Fruit fly (Drosophila melanogaster) whole organism, wandering third instar larva: ENCODE data around the gene CG1275.
A peak's percentile ranks its signal among the peaks of the same experiment; 100 is the strongest.

Experiments
- Abd-B ChIP-seq: fragments of >200 bp; optimal IDR thresholded peaks from 2 replicates; lab custom pipeline; 2017; ENCODE audit warnings: missing biosample characterization, missing genetic modification characterization
- CG32264 ChIP-seq: fragments of 200-800 bp; sonication (Bioruptor generic); optimal IDR thresholded peaks from 2 replicates; lab custom pipeline; 2016; ENCODE audit warnings: missing biosample characterization, missing genetic modification characterization
- CG9705 ChIP-seq: fragments of 200-800 bp; sonication (Bioruptor generic); optimal IDR thresholded peaks from 2 replicates; lab custom pipeline; 2018; ENCODE audit warnings: missing biosample characterization, mild to moderate bottlenecking, missing genetic modification characterization
- CrebA ChIP-seq: fragments of 200-800 bp; sonication (Bioruptor generic); optimal IDR thresholded peaks from 2 replicates; lab custom pipeline; 2016; ENCODE audit warnings: missing biosample characterization, mild to moderate bottlenecking, missing genetic modification characterization, borderline replicate concordance
- Dfd ChIP-seq: fragments of >200 bp; optimal IDR thresholded peaks from 2 replicates; lab custom pipeline; 2017; ENCODE audit warnings: missing biosample characterization, missing genetic modification characterization
- Dif ChIP-seq: fragments of 200-275, 200-300 bp; sonication (Bioruptor generic); optimal IDR thresholded peaks from 2 replicates; lab custom pipeline; 2018; ENCODE audit warnings: missing biosample characterization, missing genetic modification characterization; ENCODE audit not compliant: partially characterized antibody
- GATAd ChIP-seq: sonication (Bioruptor generic); optimal IDR thresholded peaks from 2 replicates; lab custom pipeline; 2016; ENCODE audit warnings: missing biosample characterization, missing genetic modification characterization
- HLH106 ChIP-seq: fragments of 200-800 bp; optimal IDR thresholded peaks from 3 replicates; lab custom pipeline; 2019; ENCODE audit warnings: missing biosample characterization, mild to moderate bottlenecking, missing genetic modification characterization, moderate library complexity
- Hnf4 ChIP-seq: fragments of 200-800 bp; sonication (Bioruptor generic); optimal IDR thresholded peaks from 2 replicates; lab custom pipeline; 2016; ENCODE audit warnings: missing biosample characterization, mild to moderate bottlenecking, missing genetic modification characterization
- Hr78 ChIP-seq: fragments of >200 bp; optimal IDR thresholded peaks from 2 replicates; lab custom pipeline; 2017; ENCODE audit warnings: missing biosample characterization, missing genetic modification characterization
- Hr83 ChIP-seq: fragments of 200-300 bp; sonication (Bioruptor generic); optimal IDR thresholded peaks from 2 replicates; lab custom pipeline; 2016; ENCODE audit warnings: missing biosample characterization, mild to moderate bottlenecking, missing genetic modification characterization, moderate library complexity; ENCODE audit not compliant: poor library complexity, severe bottlenecking
- Jra ChIP-seq: sonication (Bioruptor generic); optimal IDR thresholded peaks from 2 replicates; lab custom pipeline; 2016; ENCODE audit warnings: missing biosample characterization, missing genetic modification characterization
- Mio ChIP-seq: sonication (Bioruptor generic); optimal IDR thresholded peaks from 2 replicates; lab custom pipeline; 2016; ENCODE audit warnings: missing biosample characterization, missing genetic modification characterization
- Myc ChIP-seq: fragments of >200 bp; optimal IDR thresholded peaks from 2 replicates; lab custom pipeline; 2017
- N ChIP-seq: fragments of >200 bp; optimal IDR thresholded peaks from 2 replicates; lab custom pipeline; 2018; ENCODE audit warnings: missing biosample characterization, missing external identifiers, missing genetic modification characterization
- OdsH ChIP-seq: fragments of 200-800 bp; sonication (Bioruptor generic); optimal IDR thresholded peaks from 2 replicates; lab custom pipeline; 2016; ENCODE audit warnings: missing biosample characterization, mild to moderate bottlenecking, missing genetic modification characterization
- Rel ChIP-seq, 2 experiments: fragments of 200-800 bp; sonication (Bioruptor generic) in 1 of 2; optimal IDR thresholded peaks; 2 replicates in 1 of 2; 3 replicates in 1 of 2; lab custom pipeline; 2016 to 2019; ENCODE audit warnings: mild to moderate bottlenecking in 2 of 2, missing biosample characterization in 2 of 2, missing genetic modification characterization in 2 of 2, moderate library complexity in 1 of 2
- Vsx2 ChIP-seq: fragments of 200-300, 225-300 bp; sonication (Bioruptor generic); optimal IDR thresholded peaks from 2 replicates; lab custom pipeline; 2018; ENCODE audit warnings: missing biosample characterization, missing genetic modification characterization; ENCODE audit not compliant: partially characterized antibody
- br ChIP-seq: fragments of 200-800 bp; sonication (Bioruptor generic); optimal IDR thresholded peaks from 2 replicates; lab custom pipeline; 2016; ENCODE audit warnings: missing biosample characterization, missing genetic modification characterization
- brk ChIP-seq: fragments of 200-800 bp; sonication (Bioruptor generic); optimal IDR thresholded peaks from 2 replicates; lab custom pipeline; 2016; ENCODE audit warnings: missing biosample characterization, mild to moderate bottlenecking, missing genetic modification characterization
- dl ChIP-seq, 2 experiments: fragments of 175-275, 200-275 bp in 1 of 2; fragments of 200-275 bp in 1 of 2; sonication (Bioruptor generic); optimal IDR thresholded peaks; lab custom pipeline; 2018; ENCODE audit warnings: mild to moderate bottlenecking in 2 of 2, missing biosample characterization in 2 of 2, missing genetic modification characterization in 2 of 2, moderate library complexity in 2 of 2; ENCODE audit not compliant: partially characterized antibody in 2 of 2, insufficient read depth in 1 of 2
- dmrt93B ChIP-seq: fragments of 200-800 bp; sonication (Bioruptor generic); optimal IDR thresholded peaks from 2 replicates; lab custom pipeline; 2018; ENCODE audit warnings: missing biosample characterization, mild to moderate bottlenecking, missing genetic modification characterization
- dsf ChIP-seq: sonication (Bioruptor generic); optimal IDR thresholded peaks from 2 replicates; lab custom pipeline; 2016; ENCODE audit warnings: missing biosample characterization, missing genetic modification characterization, borderline replicate concordance
- ey ChIP-seq: fragments of 200-800 bp; sonication (Bioruptor generic); optimal IDR thresholded peaks from 2 replicates; lab custom pipeline; 2016; ENCODE audit warnings: missing biosample characterization, missing genetic modification characterization
- foxo ChIP-seq, 2 experiments: fragments of 200-800 bp; sonication (Bioruptor generic); optimal IDR thresholded peaks; 2 replicates in 1 of 2; 3 replicates in 1 of 2; lab custom pipeline; 2016 to 2017; ENCODE audit warnings: missing biosample characterization in 2 of 2, missing genetic modification characterization in 2 of 2
- fru ChIP-seq: fragments of 200-800 bp; sonication (Bioruptor generic); optimal IDR thresholded peaks from 3 replicates; lab custom pipeline; 2016; ENCODE audit warnings: missing biosample characterization, mild to moderate bottlenecking, missing genetic modification characterization
- h ChIP-seq: fragments of 200-800 bp; sonication (Bioruptor generic); optimal IDR thresholded peaks from 3 replicates; lab custom pipeline; 2016; ENCODE audit warnings: missing biosample characterization, mild to moderate bottlenecking, missing genetic modification characterization
- jim ChIP-seq: fragments of 175-275, 200-325 bp; sonication (Bioruptor generic); optimal IDR thresholded peaks from 2 replicates; lab custom pipeline; 2016; ENCODE audit warnings: missing biosample characterization, mild to moderate bottlenecking, missing genetic modification characterization
- lola ChIP-seq: fragments of >200 bp; optimal IDR thresholded peaks from 2 replicates; lab custom pipeline; 2017; ENCODE audit warnings: missing biosample characterization, missing genetic modification characterization
- psq ChIP-seq: fragments of 200-800 bp; sonication (Bioruptor generic); optimal IDR thresholded peaks from 3 replicates; lab custom pipeline; 2017; ENCODE audit warnings: missing biosample characterization, mild to moderate bottlenecking, missing genetic modification characterization, moderate library complexity
- rgr ChIP-seq: fragments of 200-800 bp; sonication (Bioruptor generic); optimal IDR thresholded peaks from 3 replicates; lab custom pipeline; 2016; ENCODE audit warnings: missing biosample characterization, mild to moderate bottlenecking, missing genetic modification characterization
- sage ChIP-seq: fragments of 200-800 bp; sonication (Bioruptor generic); optimal IDR thresholded peaks from 2 replicates; lab custom pipeline; 2016; ENCODE audit warnings: missing biosample characterization, mild to moderate bottlenecking, missing genetic modification characterization
- sv ChIP-seq: fragments of 200-800 bp; sonication (Bioruptor generic); optimal IDR thresholded peaks from 3 replicates; lab custom pipeline; 2016; ENCODE audit warnings: missing biosample characterization, missing genetic modification characterization
- tai ChIP-seq: sonication (Bioruptor generic); optimal IDR thresholded peaks from 2 replicates; lab custom pipeline; 2016; ENCODE audit warnings: missing biosample characterization, missing genetic modification characterization
- usp ChIP-seq: fragments of >200 bp; optimal IDR thresholded peaks from 2 replicates; lab custom pipeline; 2017; ENCODE audit warnings: missing biosample characterization, missing genetic modification characterization
- woc ChIP-seq: sonication (Bioruptor generic); optimal IDR thresholded peaks from 2 replicates; lab custom pipeline; 2016; ENCODE audit warnings: missing biosample characterization, mild to moderate bottlenecking, missing genetic modification characterization

The CG1275 gene

dm6 chr3L:2237543-2238233 is 19.5 kb downstream of the CG1275 start, which contains the start of gene ACXD:
TSS of gene ACXD (plus strand) at chr3L:2237608.
- no peak for TF ChIP-seq sv
- peak; percentile 27 for TF ChIP-seq Hr83
- no peak for TF ChIP-seq Rel (GFP tag; optimal IDR thresholded peaks at IDR 0.05; lab: Kevin White, UChicago)
- peak; percentile 85 for TF ChIP-seq Rel (tag; optimal IDR thresholded peaks at IDR 0.05; lab: Kevin White, UChicago)
- TF ChIP-seq Jra (GFP tag; lab: Kevin White, UChicago): no peak
- no peak for TF ChIP-seq GATAd (GFP tag; lab: Kevin White, UChicago)
- peak; percentile 58 for TF ChIP-seq h (GFP tag; lab: Kevin White, UChicago)
- no peak for TF ChIP-seq br
- TF ChIP-seq Dif (GFP tag; lab: Kevin White, UChicago): peak; percentile 26
- no peak for TF ChIP-seq CG32264 (GFP tag; lab: Kevin White, UChicago)
- TF ChIP-seq OdsH: no peak
- TF ChIP-seq lola (GFP tag; lab: Kevin White, UChicago): no peak
- no peak for TF ChIP-seq Dfd (GFP tag; lab: Kevin White, UChicago)
- TF ChIP-seq CG9705 (GFP tag; lab: Kevin White, UChicago): no peak
- no peak for TF ChIP-seq Myc (lab: Kevin White, UChicago)
- TF ChIP-seq Abd-B (GFP tag; lab: Kevin White, UChicago): no peak
- no peak for TF ChIP-seq Hr78
- TF ChIP-seq N (GFP tag; lab: Kevin White, UChicago): no peak
- no peak for TF ChIP-seq HLH106 (tag; lab: Kevin White, UChicago)
- TF ChIP-seq dl (GFP tag; optimal IDR thresholded peaks at IDR 0.05; lab: Kevin White, UChicago; ENCODE audit: insufficient read depth in 1 of 2, partially characterized antibody in 2 of 2): no peak
- no peak for TF ChIP-seq tai (GFP tag; lab: Kevin White, UChicago)
- no peak for TF ChIP-seq usp (GFP tag; lab: Kevin White, UChicago)
- no peak for TF ChIP-seq ey (GFP tag; lab: Kevin White, UChicago)
- TF ChIP-seq sage (GFP tag; lab: Kevin White, UChicago): no peak
- no peak for TF ChIP-seq Hnf4 (GFP tag; lab: Kevin White, UChicago)
- TF ChIP-seq brk (GFP tag; lab: Kevin White, UChicago): no peak
- no peak for TF ChIP-seq woc
- TF ChIP-seq psq (GFP tag; lab: Kevin White, UChicago): no peak
- TF ChIP-seq Mio (GFP tag; lab: Kevin White, UChicago): no peak
- TF ChIP-seq dsf: no peak
- no peak for TF ChIP-seq fru
- TF ChIP-seq Vsx2: peak; percentile 35
- TF ChIP-seq jim: no peak
- TF ChIP-seq foxo (GFP tag; optimal IDR thresholded peaks at IDR 0.05; lab: Kevin White, UChicago): no peak
- no peak for TF ChIP-seq dmrt93B
- no peak for TF ChIP-seq rgr (GFP tag; lab: Kevin White, UChicago)
- TF ChIP-seq CrebA (GFP tag; lab: Kevin White, UChicago): no peak

dm6 chr3L:2237034-2237433 is 20.2 kb downstream of the CG1275 start, which contains the start of gene CG9018:
TSS of gene CG9018 (minus strand) at chr3L:2237076.
- TF ChIP-seq tai (GFP tag; lab: Kevin White, UChicago) (no peak), h (GFP tag; lab: Kevin White, UChicago) (no peak), Hr83 (peak; percentile 12), Myc (lab: Kevin White, UChicago) (peak; percentile 62), sage (GFP tag; lab: Kevin White, UChicago) (no peak), br (no peak), CrebA (GFP tag; lab: Kevin White, UChicago) (no peak), CG9705 (GFP tag; lab: Kevin White, UChicago) (no peak), jim (no peak), foxo (GFP tag; optimal IDR thresholded peaks at IDR 0.05; lab: Kevin White, UChicago) (peak in 1 of 2 experiments; percentile 3), ey (GFP tag; lab: Kevin White, UChicago) (no peak)
- TF ChIP-seq, all 38 proteins: peak for 3
